Worm (Caenorhabditis elegans) whole organism, L1 larva: ENCODE measurements around the gene tpra-1.

Source experiments
- ceh-82 ChIP-seq, 3 experiments: fragments of 150-350 bp in 1 of 3; sonication (generic microtip) in 2 of 3; optimal IDR thresholded peaks; 2 replicates each; lab custom pipeline; 2014 to 2017; ENCODE audit warnings: missing biosample characterization in 3 of 3, missing genetic modification characterization in 3 of 3
- ztf-11 ChIP-seq, 2 experiments: sonication (generic microtip); optimal IDR thresholded peaks; 2 replicates each; lab custom pipeline; 2016 to 2017; ENCODE audit warnings: missing genetic modification characterization in 2 of 2, missing biosample characterization in 1 of 2, missing compliant biosample characterization in 1 of 2

DNA sequence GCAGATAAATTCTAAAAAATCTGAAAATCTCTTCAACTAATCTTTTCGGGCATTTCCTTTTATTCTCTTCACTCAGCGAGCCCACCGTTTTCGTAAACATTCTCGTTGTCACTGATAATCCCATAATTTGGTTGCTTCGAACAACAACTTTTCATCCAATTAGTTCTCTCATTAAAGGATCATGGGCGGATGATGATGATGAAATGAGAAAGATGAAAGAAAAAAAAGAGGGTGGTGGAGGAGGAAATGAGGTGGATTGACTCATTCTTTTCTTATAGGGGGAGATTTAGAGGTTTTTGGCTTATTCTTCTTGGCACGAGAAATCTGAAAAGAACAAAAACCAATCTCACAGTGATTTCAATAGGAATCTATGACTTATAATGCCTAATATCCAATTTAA is 35.1 kb upstream of the tpra-1 start:
- TF ChIP-seq ztf-11 (tag; optimal IDR thresholded peaks at IDR 0.05; lab: Kevin White, UChicago) (no peak), ceh-82 (tag; optimal IDR thresholded peaks at IDR 0.05; lab: Kevin White, UChicago) (no peak)
